Worm (Caenorhabditis elegans) whole organism, mixed stage, embryonic: Measurements from ENCODE around the gene fbxb-58.

ENCODE experiments used
- M03D4.4 ChIP-seq: sonication (generic microtip); optimal IDR thresholded peaks from 2 replicates; lab custom pipeline; 2017; ENCODE audit warnings: mild to moderate bottlenecking, missing genetic modification characterization, missing compliant biosample characterization
- blmp-1 ChIP-seq: fragments of 150-350 bp; optimal IDR thresholded peaks from 2 replicates; lab custom pipeline; 2014; ENCODE audit warnings: missing biosample characterization, missing genetic modification characterization
- ces-1 ChIP-seq: fragments of 150-350 bp; optimal IDR thresholded peaks from 2 replicates; lab custom pipeline; 2014; ENCODE audit warnings: missing biosample characterization, missing genetic modification reagents, missing genetic modification characterization
- drap-1 ChIP-seq: fragments of 200-800 bp; sonication (Bioruptor generic); optimal IDR thresholded peaks from 3 replicates; lab custom pipeline; 2018; ENCODE audit warnings: mild to moderate bottlenecking, missing genetic modification characterization, missing compliant biosample characterization
- elt-1 ChIP-seq: sonication (generic microtip); optimal IDR thresholded peaks from 2 replicates; lab custom pipeline; 2017; ENCODE audit warnings: missing genetic modification characterization, mild to moderate bottlenecking, missing compliant biosample characterization, antibody characterized with exemption, moderate library complexity, borderline replicate concordance; ENCODE audit not compliant: insufficient read depth
- ham-2 ChIP-seq: fragments of 200-800 bp; sonication (Bioruptor generic); optimal IDR thresholded peaks from 2 replicates; lab custom pipeline; 2018; ENCODE audit warnings: mild to moderate bottlenecking, missing genetic modification characterization, missing compliant biosample characterization
- hlh-1 ChIP-seq: fragments of 150-350 bp; optimal IDR thresholded peaks from 2 replicates; lab custom pipeline; 2014; ENCODE audit warnings: missing biosample characterization, missing genetic modification reagents, missing genetic modification characterization
- lsy-2 ChIP-seq: fragments of 150-350 bp; optimal IDR thresholded peaks from 2 replicates; lab custom pipeline; 2014; ENCODE audit warnings: missing biosample characterization, missing genetic modification characterization
- mls-2 ChIP-seq: sonication (generic microtip); optimal IDR thresholded peaks from 2 replicates; lab custom pipeline; 2016; ENCODE audit warnings: mild to moderate bottlenecking, missing genetic modification characterization, moderate library complexity, missing compliant biosample characterization
- nhr-28 ChIP-seq: fragments of 150-350 bp; optimal IDR thresholded peaks from 2 replicates; lab custom pipeline; 2014; ENCODE audit warnings: missing biosample characterization, missing genetic modification characterization
- pha-4 ChIP-seq: fragments of 150-350 bp; optimal IDR thresholded peaks from 2 replicates; lab custom pipeline; 2018; ENCODE audit warnings: missing biosample characterization, missing genetic modification reagents, missing genetic modification characterization
- sem-2 ChIP-seq: fragments of 200-800 bp; sonication (Bioruptor generic); optimal IDR thresholded peaks from 2 replicates; lab custom pipeline; 2018; ENCODE audit warnings: mild to moderate bottlenecking, missing genetic modification characterization, missing compliant biosample characterization
- unc-120 ChIP-seq: sonication (generic microtip); optimal IDR thresholded peaks from 2 replicates; lab custom pipeline; 2017; ENCODE audit warnings: missing genetic modification characterization, missing compliant biosample characterization; ENCODE audit not compliant: poor library complexity, severe bottlenecking
- unc-62 ChIP-seq: fragments of 150-350 bp; optimal IDR thresholded peaks from 2 replicates; lab custom pipeline; 2014; ENCODE audit warnings: missing biosample characterization, missing genetic modification reagents, missing genetic modification characterization
- zip-8 ChIP-seq: fragments of 150-350 bp; optimal IDR thresholded peaks from 2 replicates; lab custom pipeline; 2014; ENCODE audit warnings: missing biosample characterization, missing genetic modification characterization
- ztf-11 ChIP-seq: fragments of 150-350 bp; optimal IDR thresholded peaks from 2 replicates; lab custom pipeline; 2014; ENCODE audit warnings: missing biosample characterization, missing genetic modification characterization

fbxb-58 gene

ce11 chrX:1678021-1678420 lies 50.1 kb downstream of the fbxb-58 start, which contains the start of gene fbxa-170:
Gene fbxa-170 (minus strand): TSS chrX:1678121.
- TF ChIP-seq blmp-1 (tag; lab: Kevin White, UChicago): no peak
- TF ChIP-seq mls-2 (tag; lab: Kevin White, UChicago): no peak
- no peak for TF ChIP-seq ham-2 (GFP tag; lab: Kevin White, UChicago)
- TF ChIP-seq ces-1: no peak
- no peak for TF ChIP-seq ztf-11 (tag; lab: Kevin White, UChicago)
- TF ChIP-seq pha-4 (tag; lab: Kevin White, UChicago): no peak
- no peak for TF ChIP-seq sem-2 (GFP tag; lab: Kevin White, UChicago)
- no peak for TF ChIP-seq nhr-28 (tag; lab: Kevin White, UChicago)
- no peak for TF ChIP-seq drap-1 (GFP tag; lab: Kevin White, UChicago)
- TF ChIP-seq M03D4.4 (tag; lab: Kevin White, UChicago): no peak
- TF ChIP-seq unc-62 (GFP tag; lab: Kevin White, UChicago): no peak
- TF ChIP-seq hlh-1 (tag; lab: Kevin White, UChicago): no peak
- no peak for TF ChIP-seq unc-120 (tag; lab: Kevin White, UChicago)
- no peak for TF ChIP-seq elt-1 (tag; lab: Kevin White, UChicago)
- TF ChIP-seq lsy-2 (tag; lab: Kevin White, UChicago): no peak
- no peak for TF ChIP-seq zip-8 (tag; lab: Kevin White, UChicago)
- TF ChIP-seq, all 35 proteins: peak for 0
